Fruit fly (Drosophila melanogaster): ENCODE data around the gene CG3699.
A peak's percentile ranks its signal among the peaks of the same experiment; 100 is the strongest.

CG3699 gene

dm6 chrX:908763-909497, 38.4 kb downstream of the CG3699 start:
- TF ChIP-seq CG30403 (GFP tag; optimal IDR thresholded peaks at IDR 0.05) = no peak
- TF ChIP-seq crol (GFP tag; IDR thresholded peaks at IDR 0.05) = no peak
- no peak for TF ChIP-seq H2.0 (GFP tag; IDR thresholded peaks at IDR 0.05)
- no peak for TF ChIP-seq CG17359 (tag; optimal IDR thresholded peaks at IDR 0.05)
- 0 out of 2 replicates have a peak, but pooled peaks have one; percentile 13 for TF ChIP-seq bbx (GFP tag; IDR thresholded peaks at IDR 0.05; ENCODE audit: partially characterized antibody)
- TF ChIP-seq CG12391 (tag; optimal IDR thresholded peaks at IDR 0.05) = no peak
- TF ChIP-seq CG10366 (GFP tag; IDR thresholded peaks at IDR 0.05) = no peak
- no peak for TF ChIP-seq Kr (GFP tag; optimal IDR thresholded peaks at IDR 0.05)
- TF ChIP-seq CG15011 (GFP tag; optimal IDR thresholded peaks at IDR 0.05) = no peak
- TF ChIP-seq chm (GFP tag; IDR thresholded peaks at IDR 0.05) = no peak
- TF ChIP-seq fd3F (GFP tag; optimal IDR thresholded peaks at IDR 0.05) = no peak
- peak; percentile 50 for TF ChIP-seq scrt (GFP tag; optimal IDR thresholded peaks at IDR 0.05)
- TF ChIP-seq CG9609 (GFP tag; optimal IDR thresholded peaks at IDR 0.05) = no peak
- no peak for TF ChIP-seq al (GFP tag; IDR thresholded peaks at IDR 0.05)
- TF ChIP-seq CG5180 (GFP tag; optimal IDR thresholded peaks at IDR 0.05) = peak; percentile 92
- no peak for TF ChIP-seq Xbp1 (GFP tag; optimal IDR thresholded peaks at IDR 0.05)
- TF ChIP-seq CG4360 (GFP tag; IDR thresholded peaks at IDR 0.05) = peak; percentile 50; the same call in 1 of the 2 replicates
- TF ChIP-seq CG17328 (GFP tag; IDR thresholded peaks at IDR 0.05) = no peak
- TF ChIP-seq Dek (tag; optimal IDR thresholded peaks at IDR 0.05) = no peak
- TF ChIP-seq sisA (GFP tag; IDR thresholded peaks at IDR 0.05) = no peak
- TF ChIP-seq Hr78 (GFP tag; optimal IDR thresholded peaks at IDR 0.05) = peak in 1 of 2 experiments; percentile 1
- no peak for TF ChIP-seq tna (GFP tag; IDR thresholded peaks at IDR 0.05; ENCODE audit: partially characterized antibody)
- no peak for TF ChIP-seq CG14710 (tag; optimal IDR thresholded peaks at IDR 0.05)
- no peak for TF ChIP-seq CG10267 (tag; optimal IDR thresholded peaks at IDR 0.05)
- peak; percentile 60 for TF ChIP-seq CG17385 (GFP tag; optimal IDR thresholded peaks at IDR 0.05)
- TF ChIP-seq GATAe (GFP tag; conservative IDR thresholded peaks at IDR 0.05) = no peak
- TF ChIP-seq z (GFP tag; IDR thresholded peaks at IDR 0.05) = peak; percentile 96
- TF ChIP-seq sna (GFP tag; IDR thresholded peaks at IDR 0.05; ENCODE audit: partially characterized antibody) = 0 out of 2 replicates have a peak, but pooled peaks have one; percentile 19
- no peak for TF ChIP-seq Dfd (GFP tag; optimal IDR thresholded peaks at IDR 0.05)
- TF ChIP-seq cwo (GFP tag; optimal IDR thresholded peaks at IDR 0.05) = peak; percentile 59
- TF ChIP-seq zf30C (GFP tag; optimal IDR thresholded peaks at IDR 0.05) = no peak
- no peak for TF ChIP-seq Atf-2 (GFP tag; optimal IDR thresholded peaks at IDR 0.05)
- no peak for TF ChIP-seq seq (GFP tag; IDR thresholded peaks at IDR 0.05)
- no peak for TF ChIP-seq nerfin-1 (tag; optimal IDR thresholded peaks at IDR 0.05)
- no peak for TF ChIP-seq tin (GFP tag; optimal IDR thresholded peaks at IDR 0.05)
- TF ChIP-seq dm (GFP tag; optimal IDR thresholded peaks at IDR 0.05) = no peak
- no peak for TF ChIP-seq lov (optimal IDR thresholded peaks at IDR 0.05)
- no peak for TF ChIP-seq lov (GFP tag; IDR thresholded peaks at IDR 0.05)
- no peak for TF ChIP-seq Six4 (GFP tag; optimal IDR thresholded peaks at IDR 0.05)
- TF ChIP-seq CG1832 (GFP tag; optimal IDR thresholded peaks at IDR 0.05) = no peak
- no peak for TF ChIP-seq CG15269 (tag; optimal IDR thresholded peaks at IDR 0.05)
- TF ChIP-seq sqz (GFP tag; optimal IDR thresholded peaks at IDR 0.05) = peak; percentile 88
- TF ChIP-seq Dip3 (GFP tag; optimal IDR thresholded peaks at IDR 0.05) = no peak
- peak in 1 of 2 experiments; percentile 36 for TF ChIP-seq crp (GFP tag; optimal IDR thresholded peaks at IDR 0.05)
- TF ChIP-seq wek (GFP tag; optimal IDR thresholded peaks at IDR 0.05) = no peak
- TF ChIP-seq CG8944 (GFP tag; optimal IDR thresholded peaks at IDR 0.05) = no peak
- no peak for TF ChIP-seq fd96Cb (tag; optimal IDR thresholded peaks at IDR 0.05)
- TF ChIP-seq gcm (GFP tag; optimal IDR thresholded peaks at IDR 0.05) = no peak
- TF ChIP-seq ftz-f1 (GFP tag; optimal IDR thresholded peaks at IDR 0.05) = no peak

Measured in whole organism, embryonic.